Worm (Caenorhabditis elegans): ENCODE measurements around the gene btb-22.
"Not testable (repeated sequence)": the region's sequence is repeated elsewhere in the genome, so short reads cannot be mapped to it uniquely, and the experiment has no call there.

Gene btb-22

ce11 chrII:3277686-3278085 is 21.9 kb upstream of the btb-22 start, which contains the start of gene F02E11.4:
Gene F02E11.4, minus strand, starts transcription at chrII:3277786.
- TF ChIP-seq cog-1 (tag; optimal IDR thresholded peaks at IDR 0.05), result no peak
- TF ChIP-seq T22C8.4 (GFP tag; IDR thresholded peaks at IDR 0.05), result no peak
- no peak for TF ChIP-seq ztf-29 (GFP tag; IDR thresholded peaks at IDR 0.05)
- TF ChIP-seq ref-1 (GFP tag; conservative IDR thresholded peaks at IDR 0.05), result no peak
- TF ChIP-seq med-1 (GFP tag; optimal IDR thresholded peaks at IDR 0.05; ENCODE audit: insufficient read depth), result no peak
- no peak for TF ChIP-seq klf-2 (GFP tag; conservative IDR thresholded peaks at IDR 0.05)
- no peak for TF ChIP-seq ztf-23 (GFP tag; IDR thresholded peaks at IDR 0.05)
- no peak for TF ChIP-seq tab-1 (GFP tag; IDR thresholded peaks at IDR 0.05)
- TF ChIP-seq flt-1 (GFP tag; IDR thresholded peaks at IDR 0.05), result no peak

ce11 chrII:3278634-3279033 is 20.9 kb upstream of the btb-22 start, which contains the start of gene wht-4:
Gene wht-4, plus strand, starts transcription at chrII:3278934.
- TF ChIP-seq med-1 (GFP tag; optimal IDR thresholded peaks at IDR 0.05; ENCODE audit: insufficient read depth), result no peak
- TF ChIP-seq cog-1 (tag; optimal IDR thresholded peaks at IDR 0.05), result no peak
- TF ChIP-seq T22C8.4 (GFP tag; IDR thresholded peaks at IDR 0.05), result no peak

- TF ChIP-seq ztf-29 (GFP tag; IDR thresholded peaks at IDR 0.05), result no peak
- no peak for TF ChIP-seq klf-2 (GFP tag; conservative IDR thresholded peaks at IDR 0.05)
- TF ChIP-seq med-1 (GFP tag; optimal IDR thresholded peaks at IDR 0.05; ENCODE audit: insufficient read depth), result no peak
Measured at ce11 chrII:3282353-3282752, 17.2 kb upstream of the btb-22 start, which contains the start of gene nep-13. Gene nep-13, plus strand, starts transcription at chrII:3282653.

ce11 chrII:3284558-3284957 is 15.0 kb upstream of the btb-22 start, which contains the start of gene scl-15:
Gene scl-15, minus strand, starts transcription at chrII:3284658.
- TF ChIP-seq T22C8.4 (GFP tag; IDR thresholded peaks at IDR 0.05) (no peak), tab-1 (GFP tag; IDR thresholded peaks at IDR 0.05) (no peak), flt-1 (GFP tag; IDR thresholded peaks at IDR 0.05) (no peak), cog-1 (tag; optimal IDR thresholded peaks at IDR 0.05) (no peak), ztf-29 (GFP tag; IDR thresholded peaks at IDR 0.05) (no peak), ref-1 (GFP tag; conservative IDR thresholded peaks at IDR 0.05) (no peak), klf-2 (GFP tag; conservative IDR thresholded peaks at IDR 0.05) (no peak), ztf-23 (GFP tag; IDR thresholded peaks at IDR 0.05) (no peak), med-1 (GFP tag; optimal IDR thresholded peaks at IDR 0.05; ENCODE audit: insufficient read depth) (no peak)

- TF ChIP-seq klf-2 (GFP tag; conservative IDR thresholded peaks at IDR 0.05), result no peak
- TF ChIP-seq ztf-23 (GFP tag; IDR thresholded peaks at IDR 0.05), result no peak
- TF ChIP-seq tab-1 (GFP tag; IDR thresholded peaks at IDR 0.05), result no peak
- TF ChIP-seq ref-1 (GFP tag; conservative IDR thresholded peaks at IDR 0.05), result no peak
- TF ChIP-seq med-1 (GFP tag; optimal IDR thresholded peaks at IDR 0.05; ENCODE audit: insufficient read depth), result no peak
- no peak for TF ChIP-seq T22C8.4 (GFP tag; IDR thresholded peaks at IDR 0.05)
Measured at ce11 chrII:3287073-3287472, 12.5 kb upstream of the btb-22 start, which contains the start of gene sri-63. Gene sri-63, plus strand, starts transcription at chrII:3287373.

- not testable (repeated sequence) for TF ChIP-seq ref-1 (GFP tag; conservative IDR thresholded peaks at IDR 0.05); klf-2 (GFP tag; conservative IDR thresholded peaks at IDR 0.05); ztf-23 (GFP tag; IDR thresholded peaks at IDR 0.05)
Measured at ce11 chrII:3290544-3290943, 9.0 kb upstream of the btb-22 start, which contains the start of gene F39E9.14. Gene F39E9.14, minus strand, starts transcription at chrII:3290644.

ce11 chrII:3295193-3295592 is 4.4 kb upstream of the btb-22 start, which contains the start of gene btb-17:
Gene btb-17, plus strand, starts transcription at chrII:3295405.
- TF ChIP-seq med-1 (GFP tag; optimal IDR thresholded peaks at IDR 0.05; ENCODE audit: insufficient read depth), result no peak
- TF ChIP-seq cog-1 (tag; optimal IDR thresholded peaks at IDR 0.05), result no peak

ce11 chrII:3296644-3297043 is 2.9 kb upstream of the btb-22 start, which contains the start of gene btb-16:
Gene btb-16, plus strand, starts transcription at chrII:3296883.
- no peak for TF ChIP-seq cog-1 (tag; optimal IDR thresholded peaks at IDR 0.05)
- no peak for TF ChIP-seq T22C8.4 (GFP tag; IDR thresholded peaks at IDR 0.05)
- no peak for TF ChIP-seq klf-2 (GFP tag; conservative IDR thresholded peaks at IDR 0.05)
- TF ChIP-seq med-1 (GFP tag; optimal IDR thresholded peaks at IDR 0.05; ENCODE audit: insufficient read depth), result no peak
- TF ChIP-seq ztf-29 (GFP tag; IDR thresholded peaks at IDR 0.05), result no peak
- TF ChIP-seq tab-1 (GFP tag; IDR thresholded peaks at IDR 0.05), result no peak
- no peak for TF ChIP-seq ztf-23 (GFP tag; IDR thresholded peaks at IDR 0.05)
- TF ChIP-seq ref-1 (GFP tag; conservative IDR thresholded peaks at IDR 0.05), result no peak

ce11 chrII:3297914-3298313 is 1.6 kb upstream of the btb-22 start, which contains the start of gene btb-18:
Gene btb-18, plus strand, starts transcription at chrII:3298214.
- TF ChIP-seq flt-1 (GFP tag; IDR thresholded peaks at IDR 0.05), result no peak
- TF ChIP-seq ref-1 (GFP tag; conservative IDR thresholded peaks at IDR 0.05), result no peak
- TF ChIP-seq ztf-29 (GFP tag; IDR thresholded peaks at IDR 0.05), result no peak
- no peak for TF ChIP-seq klf-2 (GFP tag; conservative IDR thresholded peaks at IDR 0.05)
- TF ChIP-seq ztf-23 (GFP tag; IDR thresholded peaks at IDR 0.05), result no peak
- TF ChIP-seq med-1 (GFP tag; optimal IDR thresholded peaks at IDR 0.05; ENCODE audit: insufficient read depth), result no peak
- no peak for TF ChIP-seq cog-1 (tag; optimal IDR thresholded peaks at IDR 0.05)
- no peak for TF ChIP-seq tab-1 (GFP tag; IDR thresholded peaks at IDR 0.05)
- TF ChIP-seq T22C8.4 (GFP tag; IDR thresholded peaks at IDR 0.05), result no peak

ce11 chrII:3303582-3303981 is 4.0 kb downstream of the btb-22 start:
- TF ChIP-seq ref-1 (GFP tag; conservative IDR thresholded peaks at IDR 0.05) (no peak), flt-1 (GFP tag; IDR thresholded peaks at IDR 0.05) (no peak), klf-2 (GFP tag; conservative IDR thresholded peaks at IDR 0.05) (no peak), cog-1 (tag; optimal IDR thresholded peaks at IDR 0.05) (peak; percentile 12), T22C8.4 (GFP tag; IDR thresholded peaks at IDR 0.05) (peak; percentile 32; the same call in 1 of the 2 replicates)
